Worm (Caenorhabditis elegans) whole organism, L1 larva: ENCODE measurements around the gene F57H12.5.

Experiments
- C16A3.4 ChIP-seq: fragments of 150-350 bp; optimal IDR thresholded peaks from 2 replicates; lab custom pipeline; 2014; ENCODE audit warnings: missing biosample characterization, missing genetic modification characterization
- C34B4.2 ChIP-seq: sonication (generic microtip); optimal IDR thresholded peaks from 2 replicates; lab custom pipeline; 2017; ENCODE audit warnings: mild to moderate bottlenecking, missing genetic modification characterization, missing compliant biosample characterization
- aly-2 ChIP-seq: fragments of 150-350 bp; optimal IDR thresholded peaks from 2 replicates; lab custom pipeline; 2014; ENCODE audit warnings: missing biosample characterization, missing genetic modification characterization
- blmp-1 ChIP-seq: fragments of 150-350 bp; optimal IDR thresholded peaks from 2 replicates; lab custom pipeline; 2014; ENCODE audit warnings: missing biosample characterization, missing genetic modification characterization
- ceh-63 ChIP-seq: fragments of 200-800 bp; sonication (Bioruptor generic); optimal IDR thresholded peaks from 2 replicates; lab custom pipeline; 2018; ENCODE audit warnings: mild to moderate bottlenecking, missing genetic modification characterization, missing compliant biosample characterization
- ceh-8 ChIP-seq: fragments of 200-800 bp; sonication (Bioruptor generic); optimal IDR thresholded peaks from 2 replicates; lab custom pipeline; 2018; ENCODE audit warnings: mild to moderate bottlenecking, missing genetic modification characterization, moderate library complexity, missing compliant biosample characterization
- dpl-1 ChIP-seq, 3 experiments: fragments of 150-350 bp in 2 of 3; sonication (generic microtip) in 1 of 3; optimal IDR thresholded peaks; 2 replicates each; lab custom pipeline; 2014 to 2017; ENCODE audit warnings: missing biosample characterization in 3 of 3, missing genetic modification characterization in 3 of 3, missing genetic modification reagents in 3 of 3
- efl-1 ChIP-seq, 4 experiments: fragments of 150-350 bp; optimal IDR thresholded peaks in 3 of 4; peaks in 1 of 4; 1 replicate in 1 of 4; 2 replicates in 3 of 4; lab custom pipeline; 2014; ENCODE audit warnings: missing biosample characterization in 2 of 4, missing genetic modification characterization in 2 of 4, missing genetic modification reagents in 2 of 4
- lin-15B ChIP-seq: fragments of 150-350 bp; sonication (generic microtip); optimal IDR thresholded peaks from 3 replicates; lab custom pipeline; 2014; ENCODE audit warnings: missing biosample characterization, missing genetic modification characterization
- lin-35 ChIP-seq, 2 experiments: fragments of 150-350 bp; optimal IDR thresholded peaks; 2 replicates each; lab custom pipeline; 2014; ENCODE audit warnings: missing biosample characterization in 2 of 2, missing genetic modification characterization in 2 of 2, missing genetic modification reagents in 2 of 2
- lin-39 ChIP-seq: fragments of 150-350 bp; optimal IDR thresholded peaks from 2 replicates; lab custom pipeline; 2014; ENCODE audit warnings: missing biosample characterization, missing genetic modification reagents, missing genetic modification characterization
- lsy-2 ChIP-seq, 2 experiments: fragments of 150-350 bp; optimal IDR thresholded peaks; 2 replicates each; lab custom pipeline; 2014; ENCODE audit warnings: missing biosample characterization in 2 of 2, missing genetic modification characterization in 2 of 2
- mab-9 ChIP-seq: fragments of 200-800 bp; sonication (Bioruptor generic); IDR thresholded peaks from 2 replicates; pipeline ENCODE4 v1.3.6; 2022; ENCODE audit warnings: missing genetic modification reagents, missing genetic modification characterization, missing compliant biosample characterization
- mdl-1 ChIP-seq, 2 experiments: fragments of 150-350 bp; optimal IDR thresholded peaks; 2 replicates each; lab custom pipeline; 2014 to 2017; ENCODE audit warnings: missing biosample characterization in 2 of 2, missing genetic modification characterization in 2 of 2, inconsistent platforms in 1 of 2
- mef-2 ChIP-seq: fragments of 150-350 bp; optimal IDR thresholded peaks from 2 replicates; lab custom pipeline; 2014; ENCODE audit warnings: missing biosample characterization, missing genetic modification characterization
- mep-1 ChIP-seq: fragments of 150-350 bp; optimal IDR thresholded peaks from 2 replicates; lab custom pipeline; 2014; ENCODE audit warnings: missing biosample characterization, missing genetic modification characterization
- nhr-19 ChIP-seq: fragments of 200-800 bp; sonication (Bioruptor generic); conservative IDR thresholded peaks from 2 replicates; pipeline ENCODE4 v1.3.6; 2022; ENCODE audit warnings: missing genetic modification characterization, missing compliant biosample characterization
- nhr-28 ChIP-seq: fragments of 150-350 bp; optimal IDR thresholded peaks from 2 replicates; lab custom pipeline; 2014; ENCODE audit warnings: missing biosample characterization, missing genetic modification characterization
- nhr-47 ChIP-seq: sonication (generic microtip); optimal IDR thresholded peaks from 2 replicates; lab custom pipeline; 2016; ENCODE audit warnings: mild to moderate bottlenecking, missing genetic modification characterization, moderate library complexity, missing compliant biosample characterization
- nhr-71 ChIP-seq: sonication (generic microtip); optimal IDR thresholded peaks from 2 replicates; lab custom pipeline; 2016; ENCODE audit warnings: mild to moderate bottlenecking, missing genetic modification characterization, moderate library complexity, missing compliant biosample characterization
- nhr-85 ChIP-seq: sonication (generic microtip); peaks from one replicate; lab custom pipeline; 2016; ENCODE audit warnings: missing genetic modification characterization, inconsistent platforms, missing compliant biosample characterization
- nhr-90 ChIP-seq: sonication (generic microtip); optimal IDR thresholded peaks from 2 replicates; lab custom pipeline; 2016; ENCODE audit warnings: mild to moderate bottlenecking, missing genetic modification characterization, missing compliant biosample characterization; ENCODE audit not compliant: poor library complexity
- pag-3 ChIP-seq: sonication (generic microtip); optimal IDR thresholded peaks from 2 replicates; lab custom pipeline; 2017; ENCODE audit warnings: missing genetic modification characterization, mild to moderate bottlenecking, missing compliant biosample characterization, antibody characterized with exemption, borderline replicate concordance; ENCODE audit not compliant: insufficient read depth
- pax-3 ChIP-seq: fragments of 200-800 bp; sonication (Bioruptor generic); optimal IDR thresholded peaks from 2 replicates; lab custom pipeline; 2018; ENCODE audit warnings: mild to moderate bottlenecking, missing genetic modification characterization, moderate library complexity, missing compliant biosample characterization
- rnt-1 ChIP-seq: sonication (generic microtip); optimal IDR thresholded peaks from 2 replicates; lab custom pipeline; 2016; ENCODE audit warnings: mild to moderate bottlenecking, missing genetic modification characterization, moderate library complexity, missing compliant biosample characterization
- skn-1 ChIP-seq: fragments of 150-350 bp; optimal IDR thresholded peaks from 2 replicates; lab custom pipeline; 2014; ENCODE audit warnings: missing biosample characterization, missing genetic modification characterization
- snpc-4 ChIP-seq: fragments of 150-350 bp; optimal IDR thresholded peaks from 2 replicates; lab custom pipeline; 2014; ENCODE audit warnings: missing biosample characterization, missing genetic modification characterization
- sox-4 ChIP-seq: sonication (generic microtip); optimal IDR thresholded peaks from 2 replicates; lab custom pipeline; 2016; ENCODE audit warnings: missing genetic modification characterization, missing compliant biosample characterization
- sup-37 ChIP-seq: fragments of 200-800 bp; sonication (Bioruptor generic); optimal IDR thresholded peaks from 2 replicates; lab custom pipeline; 2018; ENCODE audit warnings: mild to moderate bottlenecking, missing genetic modification characterization, missing compliant biosample characterization
- swsn-7 ChIP-seq: sonication (generic microtip); optimal IDR thresholded peaks from 2 replicates; lab custom pipeline; 2016; ENCODE audit warnings: missing genetic modification characterization, missing compliant biosample characterization
- tbx-2 ChIP-seq: sonication (generic microtip); optimal IDR thresholded peaks from 2 replicates; lab custom pipeline; 2016; ENCODE audit warnings: missing genetic modification characterization, missing compliant biosample characterization
- unc-62 ChIP-seq: fragments of 150-350 bp; optimal IDR thresholded peaks from 2 replicates; lab custom pipeline; 2014; ENCODE audit warnings: missing biosample characterization, missing genetic modification reagents, missing genetic modification characterization
- unc-86 ChIP-seq: sonication (generic microtip); optimal IDR thresholded peaks from 2 replicates; lab custom pipeline; 2016; ENCODE audit warnings: missing genetic modification characterization, missing compliant biosample characterization
- unc-98 ChIP-seq: fragments of 200-800 bp; sonication (Bioruptor generic); IDR thresholded peaks from 2 replicates; pipeline ENCODE4 v1.3.6; 2022; ENCODE audit warnings: missing genetic modification characterization, missing compliant biosample characterization
- vab-15 ChIP-seq: sonication (generic microtip); optimal IDR thresholded peaks from 2 replicates; lab custom pipeline; 2017; ENCODE audit warnings: missing genotype, mild to moderate bottlenecking, missing genetic modification characterization, missing compliant biosample characterization
- xbp-1 ChIP-seq: sonication (generic microtip); optimal IDR thresholded peaks from 2 replicates; lab custom pipeline; 2016; ENCODE audit warnings: missing genetic modification characterization, missing compliant biosample characterization
- zag-1 ChIP-seq: fragments of 150-350 bp; optimal IDR thresholded peaks from 2 replicates; lab custom pipeline; 2014; ENCODE audit warnings: missing biosample characterization, missing genetic modification characterization

The F57H12.5 gene

DNA sequence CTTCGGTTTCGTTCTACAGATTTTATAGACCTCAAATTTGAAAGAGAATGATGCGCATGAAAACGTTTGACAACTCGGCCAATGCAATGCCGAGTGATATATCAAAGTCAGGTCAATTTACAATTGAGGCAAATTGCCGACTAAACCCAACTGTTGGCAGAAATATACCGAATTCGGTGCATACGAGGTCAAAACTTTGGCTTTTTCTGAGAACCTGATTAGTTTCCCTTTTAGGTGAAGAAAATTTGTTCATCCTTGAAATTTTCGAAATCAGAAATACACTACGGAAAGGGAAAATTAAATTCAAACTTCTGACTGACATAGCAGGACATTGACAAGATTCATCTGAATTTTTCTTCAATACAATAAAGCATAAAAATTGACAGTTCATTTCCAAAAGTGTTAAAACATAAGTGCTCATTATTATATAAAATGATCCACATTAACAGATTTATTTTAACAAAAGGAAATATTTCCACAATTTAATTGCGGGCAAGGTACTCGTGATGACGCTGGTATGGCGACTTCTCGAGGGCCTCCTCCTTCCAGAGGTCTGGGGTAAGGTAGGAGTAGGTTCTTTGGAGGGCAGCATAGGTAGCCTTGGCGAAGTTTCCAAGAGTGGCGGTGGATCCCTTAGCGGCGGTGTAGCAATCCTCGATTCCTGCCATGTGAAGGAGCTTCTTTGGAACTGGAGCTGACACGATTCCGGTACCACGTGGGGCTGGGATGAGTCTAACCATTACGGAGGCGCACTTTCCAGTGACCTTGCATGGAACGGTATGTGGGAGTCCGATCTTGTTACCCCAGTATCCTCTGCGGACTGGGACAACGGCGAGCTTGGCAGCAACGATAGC, 41.9 kb upstream of the F57H12.5 start:
- TF ChIP-seq lsy-2 (tag; optimal IDR thresholded peaks at IDR 0.05; lab: Kevin White, UChicago), result peak; percentile 3 to 28
- TF ChIP-seq efl-1 (optimal IDR thresholded peaks at IDR 0.05; lab: Kevin White, UChicago), result no peak
- peak in 1 of 2 experiments; percentile 84 for TF ChIP-seq efl-1 (GFP tag; optimal IDR thresholded peaks at IDR 0.05 in 1 of 2; lab: Kevin White, UChicago)
- TF ChIP-seq snpc-4, result no peak
- peak; percentile 59 for TF ChIP-seq nhr-85 (tag; lab: Kevin White, UChicago)
- TF ChIP-seq nhr-71 (tag; lab: Kevin White, UChicago), result peak; percentile 16
- no peak for TF ChIP-seq zag-1 (tag; lab: Kevin White, UChicago)

DNA sequence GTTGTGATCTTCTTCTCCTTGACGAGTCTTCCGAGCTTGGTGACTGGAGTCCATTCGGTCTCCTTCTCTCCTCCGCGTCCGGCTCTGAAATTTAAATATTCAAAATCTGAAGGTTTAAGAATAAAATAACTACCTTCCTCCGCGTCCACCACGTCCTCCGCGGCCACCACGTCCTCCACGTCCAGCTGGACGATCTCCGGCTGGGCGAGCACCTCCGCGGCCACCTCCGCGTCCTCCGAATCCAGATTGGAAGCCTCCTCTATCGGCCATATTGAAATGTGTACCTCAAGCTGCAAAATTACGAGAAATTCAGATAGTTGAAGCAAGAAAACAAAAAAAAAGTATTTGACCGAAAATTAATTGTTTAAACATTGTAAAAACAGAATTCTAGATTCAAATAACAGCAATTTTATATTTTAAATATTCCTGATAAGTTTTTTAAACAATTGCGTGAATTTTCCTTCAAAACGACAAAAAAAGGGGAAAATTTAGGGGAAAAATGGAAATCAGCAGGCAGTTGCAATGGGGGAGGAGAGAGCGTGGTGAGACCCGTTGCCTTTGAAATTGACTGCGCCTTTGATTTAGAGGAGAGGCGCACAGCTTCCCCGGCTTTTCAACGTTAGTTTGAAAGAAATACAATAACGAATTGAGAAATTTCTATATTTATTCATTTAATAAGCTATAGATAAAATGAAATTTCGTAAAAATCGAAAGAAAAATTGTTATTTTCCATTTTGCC, 40.8 kb upstream of the F57H12.5 start, which contains the start of gene rps-2:
Gene rps-2, minus strand, starts transcription at position 290 of the 739 bp plus-strand sequence.
- TF ChIP-seq efl-1 (optimal IDR thresholded peaks at IDR 0.05; lab: Kevin White, UChicago) (peak; percentile 40 to 55), efl-1 (GFP tag; optimal IDR thresholded peaks at IDR 0.05 in 1 of 2; lab: Kevin White, UChicago) (peak in 1 of 2 experiments; percentile 34), nhr-19 (GFP tag; lab: Robert Waterston, UW) (0 out of 2 replicates have a peak, but pooled peaks have one; percentile 3), aly-2 (tag; lab: Kevin White, UChicago) (no peak), lsy-2 (tag; optimal IDR thresholded peaks at IDR 0.05; lab: Kevin White, UChicago) (peak; percentile 31 to 71), unc-62 (no peak), dpl-1 (GFP tag; optimal IDR thresholded peaks at IDR 0.05; lab: Kevin White, UChicago) (peak in 2 of 3 experiments; percentile 29 to 53), unc-86 (tag; lab: Kevin White, UChicago) (no peak), tbx-2 (tag; lab: Kevin White, UChicago) (no peak), ceh-63 (GFP tag; lab: Kevin White, UChicago) (no peak), pag-3 (tag; lab: Kevin White, UChicago) (no peak), ceh-8 (GFP tag; lab: Kevin White, UChicago) (no peak), C16A3.4 (peak; percentile 33), nhr-28 (tag; lab: Kevin White, UChicago) (no peak), vab-15 (tag; lab: Kevin White, UChicago) (no peak), pax-3 (no peak), unc-98 (GFP tag; lab: Robert Waterston, UW) (no peak), zag-1 (tag; lab: Kevin White, UChicago) (no peak), mdl-1 (tag; optimal IDR thresholded peaks at IDR 0.05; lab: Kevin White, UChicago) (no peak), swsn-7 (tag; lab: Kevin White, UChicago) (no peak), blmp-1 (tag; lab: Kevin White, UChicago) (peak; percentile 48), lin-35 (GFP tag; optimal IDR thresholded peaks at IDR 0.05; lab: Kevin White, UChicago) (peak; percentile 35 to 57), lin-39 (tag; lab: Kevin White, UChicago) (peak; percentile 3), nhr-71 (tag; lab: Kevin White, UChicago) (peak; percentile 31), sox-4 (tag; lab: Kevin White, UChicago) (no peak), C34B4.2 (tag; lab: Kevin White, UChicago) (no peak), xbp-1 (tag; lab: Kevin White, UChicago) (peak; percentile 15), nhr-90 (tag; lab: Kevin White, UChicago) (no peak), sup-37 (no peak), lin-15B (no peak), mab-9 (GFP tag; lab: Robert Waterston, UW) (no peak), mef-2 (no peak), rnt-1 (tag; lab: Kevin White, UChicago) (peak; percentile 34), nhr-47 (peak; percentile 8), mep-1 (tag; lab: Kevin White, UChicago) (peak; percentile 33), skn-1 (peak; percentile 39)
